Fruit fly (Drosophila melanogaster) Kc167 (cell line): ENCODE results near the gene beta4GalT7.

Experiments used
- Sin3A ChIP-seq: fragments of >200 bp; optimal IDR thresholded peaks from 2 replicates; lab custom pipeline; 2018; ENCODE audit warnings: missing external identifiers
- psq ChIP-seq: fragments of >200 bp; optimal IDR thresholded peaks from 2 replicates; lab custom pipeline; 2017; ENCODE audit warnings: missing external identifiers

DNA sequence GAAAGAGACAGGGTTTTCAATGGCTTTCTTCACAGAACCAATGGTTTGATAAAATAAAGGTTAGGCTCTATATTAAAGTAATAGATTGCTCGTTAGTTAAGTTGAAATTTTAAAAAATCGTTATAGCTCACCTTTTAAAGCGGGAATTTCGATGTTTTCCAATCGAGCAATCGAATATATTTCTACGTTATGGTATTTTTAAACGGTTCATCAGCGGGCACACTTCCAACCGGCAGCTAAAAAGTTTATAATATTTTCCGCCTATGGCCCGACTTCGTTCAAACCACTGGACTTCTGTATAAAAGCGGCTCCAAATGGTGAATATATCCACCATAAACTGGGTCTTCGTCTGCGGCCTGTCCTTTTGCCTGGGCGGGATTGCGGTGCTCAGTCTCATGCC lies at the start of gene beta4GalT7:
- TF ChIP-seq psq (lab: Kevin White, UChicago) (no peak), Sin3A (no peak)
